Fruit fly (Drosophila melanogaster): ENCODE results near the gene CG4259.
A peak's percentile ranks its signal among the peaks of the same experiment; 100 is the strongest.

Gene CG4259

DNA sequence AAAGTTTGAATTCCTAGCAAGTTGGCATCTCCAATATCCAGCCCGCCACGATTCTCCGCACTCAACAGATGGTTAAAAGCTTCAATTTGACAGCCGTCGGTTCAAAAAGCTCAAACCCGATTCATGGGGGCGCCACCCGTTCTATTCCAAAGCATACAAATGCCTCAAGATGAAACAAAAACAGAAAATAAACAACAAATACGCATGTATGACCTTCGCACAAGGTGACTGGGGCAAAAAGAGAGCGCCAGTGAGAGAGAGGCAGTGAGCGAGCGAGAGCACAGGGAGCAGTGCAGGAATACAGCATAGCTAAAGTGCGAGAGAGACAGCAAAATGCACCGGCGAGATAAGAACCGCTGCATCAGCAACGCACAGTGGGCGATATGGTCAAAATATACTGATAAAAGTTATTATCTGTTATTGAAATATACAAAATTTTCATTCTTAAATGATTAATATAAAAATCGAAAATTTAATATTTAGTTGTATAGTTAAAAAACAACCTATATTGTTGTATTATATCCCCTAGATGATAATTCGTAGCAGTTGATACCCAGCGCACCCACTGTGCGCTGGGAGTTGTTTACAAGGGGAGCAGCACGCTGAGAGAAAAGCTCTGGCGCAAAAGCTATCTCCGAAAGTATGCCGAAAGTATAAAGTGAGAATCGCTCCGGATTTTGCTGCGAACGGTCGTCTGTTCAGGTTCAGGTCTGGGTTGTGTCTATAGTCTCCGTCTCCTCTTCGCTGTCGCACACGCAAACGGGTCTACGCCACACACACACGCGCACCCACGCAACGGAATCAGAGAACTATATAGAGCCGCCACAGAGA lies 1.3 kb upstream of the CG4259 start, which contains the start of gene Glyp (continued):
- TF ChIP-seq run (tag; optimal IDR thresholded peaks at IDR 0.05) (peak; percentile 94), lab (GFP tag; optimal IDR thresholded peaks at IDR 0.05) (peak; percentile 99), CG7372 (GFP tag; IDR thresholded peaks at IDR 0.05) (peak; percentile 93), hbn (GFP tag; IDR thresholded peaks at IDR 0.05; ENCODE audit: partially characterized antibody) (no peak; the same call in 1 of the 2 replicates), rib (GFP tag; IDR thresholded peaks at IDR 0.05) (peak; percentile 91), sr (GFP tag; IDR thresholded peaks at IDR 0.05) (peak; percentile 61), CG12299 (tag; optimal IDR thresholded peaks at IDR 0.05) (peak; percentile 96), CG2875 (GFP tag; optimal IDR thresholded peaks at IDR 0.05) (peak; percentile 95), Optix (GFP tag; IDR thresholded peaks at IDR 0.05) (peak; percentile 87), ro (GFP tag; IDR thresholded peaks at IDR 0.05) (peak; percentile 81), CG6175 (GFP tag; IDR thresholded peaks at IDR 0.05) (peak; percentile 81), Scr (GFP tag; IDR thresholded peaks at IDR 0.05; ENCODE audit: partially characterized antibody) (no peak; the same call in 1 of the 2 replicates), D (optimal IDR thresholded peaks at IDR 0.05) (no peak), D (GFP tag; optimal IDR thresholded peaks at IDR 0.05) (peak; percentile 95), otp (GFP tag; IDR thresholded peaks at IDR 0.05) (peak; percentile 84; the same call in 2 of the 3 replicates), CG9797 (GFP tag; optimal IDR thresholded peaks at IDR 0.05) (peak; percentile 62), Xbp1 (GFP tag; optimal IDR thresholded peaks at IDR 0.05) (peak; percentile 96), CG15269 (tag; optimal IDR thresholded peaks at IDR 0.05) (peak; percentile 98), nerfin-2 (GFP tag; IDR thresholded peaks at IDR 0.05; ENCODE audit: partially characterized antibody) (no peak), cwo (GFP tag; optimal IDR thresholded peaks at IDR 0.05) (peak; percentile 97), Antp (GFP tag; optimal IDR thresholded peaks at IDR 0.05) (peak; percentile 51), bowl (GFP tag; IDR thresholded peaks at IDR 0.05) (peak; percentile 86), dysf (GFP tag; IDR thresholded peaks at IDR 0.05) (peak; percentile 98), jumu (GFP tag; optimal IDR thresholded peaks at IDR 0.05) (peak; percentile 61), NC2β (GFP tag; optimal IDR thresholded peaks at IDR 0.05) (peak; percentile 42), ems (GFP tag; optimal IDR thresholded peaks at IDR 0.05) (peak; percentile 85), CG33557 (GFP tag; optimal IDR thresholded peaks at IDR 0.05) (peak; percentile 89), disco-r (GFP tag; optimal IDR thresholded peaks at IDR 0.05) (no peak), repo (GFP tag; optimal IDR thresholded peaks at IDR 0.05) (peak; percentile 66), CG4730 (GFP tag; IDR thresholded peaks at IDR 0.05) (peak; percentile 91), YL-1 (GFP tag; optimal IDR thresholded peaks at IDR 0.05) (peak; percentile 96), CG4854 (GFP tag; optimal IDR thresholded peaks at IDR 0.05) (peak; percentile 86), CG6254 (GFP tag; optimal IDR thresholded peaks at IDR 0.05) (peak; percentile 96), stc (GFP tag; IDR thresholded peaks at IDR 0.05) (peak; percentile 96), row (GFP tag; IDR thresholded peaks at IDR 0.05) (peak; percentile 99), pfk (GFP tag; optimal IDR thresholded peaks at IDR 0.05) (peak; percentile 62), tin (GFP tag; optimal IDR thresholded peaks at IDR 0.05) (peak; percentile 94), tll (GFP tag; optimal IDR thresholded peaks at IDR 0.05) (no peak), Dll (GFP tag; IDR thresholded peaks at IDR 0.05; ENCODE audit: partially characterized antibody) (no peak), CG13123 (GFP tag; optimal IDR thresholded peaks at IDR 0.05) (peak; percentile 84), CG12219 (GFP tag; optimal IDR thresholded peaks at IDR 0.05) (peak; percentile 92), CG11093 (GFP tag; IDR thresholded peaks at IDR 0.05) (peak; percentile 92), CG15011 (GFP tag; optimal IDR thresholded peaks at IDR 0.05) (peak; percentile 96), Sry-δ (GFP tag; optimal IDR thresholded peaks at IDR 0.05) (peak; percentile 25), slou (GFP tag; optimal IDR thresholded peaks at IDR 0.05) (peak; percentile 89), Ptx1 (GFP tag; IDR thresholded peaks at IDR 0.05) (peak; percentile 97), klu (GFP tag; IDR thresholded peaks at IDR 0.05) (peak; percentile 93), Hey (tag; optimal IDR thresholded peaks at IDR 0.05) (peak; percentile 68), CG10147 (GFP tag; optimal IDR thresholded peaks at IDR 0.05) (peak; percentile 97)
